Worm (Caenorhabditis elegans) whole organism, L1 larva: ENCODE measurements around the gene C13A10.2.

Source experiments
- alr-1 ChIP-seq: fragments of 200-800 bp; sonication (Bioruptor generic); optimal IDR thresholded peaks from 2 replicates; lab custom pipeline; 2018; ENCODE audit warnings: borderline replicate concordance, mild to moderate bottlenecking, missing genetic modification characterization, missing compliant biosample characterization
- ceh-82 ChIP-seq, 3 experiments: fragments of 150-350 bp in 1 of 3; sonication (generic microtip) in 2 of 3; optimal IDR thresholded peaks; 2 replicates each; lab custom pipeline; 2014 to 2017; ENCODE audit warnings: missing biosample characterization in 3 of 3, missing genetic modification characterization in 3 of 3
- ceh-90 ChIP-seq: sonication (generic microtip); optimal IDR thresholded peaks from 2 replicates; lab custom pipeline; 2016; ENCODE audit warnings: missing genetic modification characterization, missing compliant biosample characterization
- ces-1 ChIP-seq: fragments of 150-350 bp; optimal IDR thresholded peaks from 2 replicates; lab custom pipeline; 2014; ENCODE audit warnings: missing biosample characterization, missing genetic modification reagents, missing genetic modification characterization
- dsc-1 ChIP-seq: sonication (generic microtip); optimal IDR thresholded peaks from 2 replicates; lab custom pipeline; 2016; ENCODE audit warnings: mild to moderate bottlenecking, missing genetic modification characterization, missing compliant biosample characterization
- efl-1 ChIP-seq, 4 experiments: fragments of 150-350 bp; optimal IDR thresholded peaks in 3 of 4; peaks in 1 of 4; 1 replicate in 1 of 4; 2 replicates in 3 of 4; lab custom pipeline; 2014; ENCODE audit warnings: missing biosample characterization in 2 of 4, missing genetic modification characterization in 2 of 4, missing genetic modification reagents in 2 of 4
- egl-13 ChIP-seq: sonication (generic microtip); optimal IDR thresholded peaks from 2 replicates; lab custom pipeline; 2016; ENCODE audit warnings: missing genotype, missing genetic modification reagents, missing genetic modification characterization, missing compliant biosample characterization
- elt-3 ChIP-seq, 6 experiments: fragments of 150-350 bp in 1 of 6; sonication (generic microtip); optimal IDR thresholded peaks; 2 replicates each; lab custom pipeline; 2017 to 2018; ENCODE audit warnings: missing biosample characterization in 6 of 6, missing genetic modification characterization in 6 of 6, inconsistent platforms in 1 of 6
- ets-5 ChIP-seq: fragments of 200-800 bp; sonication (Bioruptor generic); IDR thresholded peaks from 2 replicates; pipeline ENCODE4 v1.3.6; 2022; ENCODE audit warnings: missing genetic modification characterization, missing compliant biosample characterization
- fkh-10 ChIP-seq: sonication (generic microtip); optimal IDR thresholded peaks from 2 replicates; lab custom pipeline; 2017; ENCODE audit warnings: missing biosample characterization, missing genetic modification reagents, missing genetic modification characterization
- fkh-8 ChIP-seq: sonication (generic microtip); optimal IDR thresholded peaks from 2 replicates; lab custom pipeline; 2016; ENCODE audit warnings: mild to moderate bottlenecking, missing genetic modification characterization, missing compliant biosample characterization
- hlh-4 ChIP-seq: sonication (generic microtip); optimal IDR thresholded peaks from 2 replicates; lab custom pipeline; 2016; ENCODE audit warnings: mild to moderate bottlenecking, missing genetic modification characterization, missing compliant biosample characterization
- irx-1 ChIP-seq: sonication (generic microtip); optimal IDR thresholded peaks from 2 replicates; lab custom pipeline; 2016; ENCODE audit warnings: missing genetic modification characterization, missing compliant biosample characterization
- lin-13 ChIP-seq: fragments of 150-350 bp; optimal IDR thresholded peaks from 2 replicates; lab custom pipeline; 2014; ENCODE audit warnings: missing biosample characterization, missing genetic modification reagents, missing genetic modification characterization
- lin-14 ChIP-seq: fragments of 200-800 bp; sonication (Bioruptor generic); optimal IDR thresholded peaks from 2 replicates; lab custom pipeline; 2018; ENCODE audit warnings: mild to moderate bottlenecking, missing genetic modification characterization, moderate library complexity, missing compliant biosample characterization
- lir-3 ChIP-seq: sonication (generic microtip); optimal IDR thresholded peaks from 2 replicates; lab custom pipeline; 2016; ENCODE audit warnings: mild to moderate bottlenecking, missing genetic modification characterization, moderate library complexity, missing compliant biosample characterization; ENCODE audit not compliant: poor library complexity
- mab-9 ChIP-seq: fragments of 200-800 bp; sonication (Bioruptor generic); IDR thresholded peaks from 2 replicates; pipeline ENCODE4 v1.3.6; 2022; ENCODE audit warnings: missing genetic modification reagents, missing genetic modification characterization, missing compliant biosample characterization
- mef-2 ChIP-seq: fragments of 150-350 bp; optimal IDR thresholded peaks from 2 replicates; lab custom pipeline; 2014; ENCODE audit warnings: missing biosample characterization, missing genetic modification characterization
- mep-1 ChIP-seq: fragments of 150-350 bp; optimal IDR thresholded peaks from 2 replicates; lab custom pipeline; 2014; ENCODE audit warnings: missing biosample characterization, missing genetic modification characterization
- nhr-12 ChIP-seq: sonication (generic microtip); optimal IDR thresholded peaks from 2 replicates; lab custom pipeline; 2017; ENCODE audit warnings: missing biosample characterization, missing genetic modification characterization
- nhr-20 ChIP-seq: sonication (generic microtip); optimal IDR thresholded peaks from 2 replicates; lab custom pipeline; 2016; ENCODE audit warnings: mild to moderate bottlenecking, missing genetic modification characterization, missing compliant biosample characterization
- nhr-237 ChIP-seq: fragments of 150-350 bp; optimal IDR thresholded peaks from 2 replicates; lab custom pipeline; 2014; ENCODE audit warnings: missing biosample characterization, missing genetic modification characterization
- nhr-47 ChIP-seq: sonication (generic microtip); optimal IDR thresholded peaks from 2 replicates; lab custom pipeline; 2016; ENCODE audit warnings: mild to moderate bottlenecking, missing genetic modification characterization, moderate library complexity, missing compliant biosample characterization
- nhr-71 ChIP-seq: sonication (generic microtip); optimal IDR thresholded peaks from 2 replicates; lab custom pipeline; 2016; ENCODE audit warnings: mild to moderate bottlenecking, missing genetic modification characterization, moderate library complexity, missing compliant biosample characterization
- nhr-85 ChIP-seq: sonication (generic microtip); peaks from one replicate; lab custom pipeline; 2016; ENCODE audit warnings: missing genetic modification characterization, inconsistent platforms, missing compliant biosample characterization
- rnt-1 ChIP-seq: sonication (generic microtip); optimal IDR thresholded peaks from 2 replicates; lab custom pipeline; 2016; ENCODE audit warnings: mild to moderate bottlenecking, missing genetic modification characterization, moderate library complexity, missing compliant biosample characterization
- snpc-4 ChIP-seq: fragments of 150-350 bp; optimal IDR thresholded peaks from 2 replicates; lab custom pipeline; 2014; ENCODE audit warnings: missing biosample characterization, missing genetic modification characterization
- snu-23 ChIP-seq: sonication (generic microtip); optimal IDR thresholded peaks from 2 replicates; lab custom pipeline; 2016; ENCODE audit warnings: missing genetic modification characterization, missing compliant biosample characterization
- swsn-7 ChIP-seq: sonication (generic microtip); optimal IDR thresholded peaks from 2 replicates; lab custom pipeline; 2016; ENCODE audit warnings: missing genetic modification characterization, missing compliant biosample characterization
- unc-130 ChIP-seq: fragments of 150-350 bp; optimal IDR thresholded peaks from 2 replicates; lab custom pipeline; 2017; ENCODE audit warnings: missing biosample characterization, missing genetic modification characterization, inconsistent platforms
- unc-62 ChIP-seq: fragments of 150-350 bp; optimal IDR thresholded peaks from 2 replicates; lab custom pipeline; 2014; ENCODE audit warnings: missing biosample characterization, missing genetic modification reagents, missing genetic modification characterization
- ztf-4 ChIP-seq: fragments of 150-350 bp; optimal IDR thresholded peaks from 2 replicates; lab custom pipeline; 2014; ENCODE audit warnings: missing biosample characterization, missing genetic modification characterization

C13A10.2 gene

ce11 chrII:1341416-1341815 is 16.4 kb downstream of the C13A10.2 start:
- TF ChIP-seq rnt-1 (tag; lab: Kevin White, UChicago) = no peak
- peak; percentile 90 for TF ChIP-seq ces-1
- TF ChIP-seq nhr-71 (tag; lab: Kevin White, UChicago) = peak; percentile 49
- peak in 1 of 3 experiments; percentile 17 for TF ChIP-seq ceh-82 (tag; optimal IDR thresholded peaks at IDR 0.05; lab: Kevin White, UChicago)
- TF ChIP-seq lin-14 = peak; percentile 86
- no peak for TF ChIP-seq efl-1 (optimal IDR thresholded peaks at IDR 0.05; lab: Kevin White, UChicago)
- TF ChIP-seq efl-1 (GFP tag; optimal IDR thresholded peaks at IDR 0.05 in 1 of 2; lab: Kevin White, UChicago) = peak in 1 of 2 experiments; percentile 38
- TF ChIP-seq ceh-90 = no peak
- TF ChIP-seq swsn-7 (tag; lab: Kevin White, UChicago) = peak; percentile 13
- TF ChIP-seq, all 84 proteins: peak for 6

ce11 chrII:1340049-1340448 is 17.8 kb downstream of the C13A10.2 start:
- TF ChIP-seq ztf-4 (tag; lab: Kevin White, UChicago) = no peak
- TF ChIP-seq egl-13 (tag; lab: Kevin White, UChicago) = no peak
- TF ChIP-seq snpc-4 (tag; lab: Kevin White, UChicago) = no peak
- TF ChIP-seq alr-1 (tag; lab: Kevin White, UChicago) = no peak
- no peak for TF ChIP-seq ces-1
- TF ChIP-seq ets-5 (GFP tag; lab: Robert Waterston, UW) = no peak
- no peak for TF ChIP-seq elt-3 (tag; optimal IDR thresholded peaks at IDR 0.05; lab: Kevin White, UChicago)
- no peak for TF ChIP-seq lir-3 (tag; lab: Kevin White, UChicago)
- no peak for TF ChIP-seq unc-130 (tag; lab: Kevin White, UChicago)
- no peak for TF ChIP-seq mef-2 (tag; lab: Kevin White, UChicago)
- TF ChIP-seq mep-1 (tag; lab: Kevin White, UChicago) = no peak

ce11 chrII:1338196-1338595 is 19.6 kb downstream of the C13A10.2 start:
- TF ChIP-seq nhr-12 (tag; lab: Kevin White, UChicago) (no peak), lin-14 (peak; percentile 18), elt-3 (tag; optimal IDR thresholded peaks at IDR 0.05; lab: Kevin White, UChicago) (no peak), nhr-237 (tag; lab: Kevin White, UChicago) (no peak), swsn-7 (tag; lab: Kevin White, UChicago) (no peak), fkh-10 (GFP tag; lab: Kevin White, UChicago) (no peak)

- TF ChIP-seq snu-23 (GFP tag; lab: Kevin White, UChicago) = no peak
- TF ChIP-seq mab-9 = no peak
- TF ChIP-seq, all 84 proteins: peak for 0
Measured at ce11 chrII:1329887-1330286, 27.9 kb downstream of the C13A10.2 start.

ce11 chrII:1326689-1327088 is 31.1 kb downstream of the C13A10.2 start, which contains the start of gene jip-1:
Gene jip-1, plus strand, starts transcription at chrII:1326989.
- peak; percentile 31 for TF ChIP-seq nhr-85 (tag; lab: Kevin White, UChicago)
- no peak for TF ChIP-seq lin-13

ce11 chrII:1325604-1326003 is 32.2 kb downstream of the C13A10.2 start:
- no peak for TF ChIP-seq ztf-4 (tag; lab: Kevin White, UChicago)
- no peak for TF ChIP-seq ceh-90
- peak; percentile 48 for TF ChIP-seq lin-14
- TF ChIP-seq unc-62 = no peak
- no peak for TF ChIP-seq hlh-4 (tag; lab: Kevin White, UChicago)
- TF ChIP-seq nhr-237 (tag; lab: Kevin White, UChicago) = no peak
- TF ChIP-seq irx-1 (tag; lab: Kevin White, UChicago) = no peak
- peak; percentile 51 for TF ChIP-seq fkh-8
- peak; percentile 18 for TF ChIP-seq nhr-47 (tag; lab: Kevin White, UChicago)
- TF ChIP-seq nhr-20 (tag; lab: Kevin White, UChicago) = no peak
- peak; percentile 4 for TF ChIP-seq swsn-7 (tag; lab: Kevin White, UChicago)
- TF ChIP-seq dsc-1 (tag; lab: Kevin White, UChicago) = peak; percentile 59
